Fruit fly (Drosophila melanogaster) whole organism, embryonic: ENCODE results near the gene Gr28a.

Experiments
- Atf3 ChIP-seq: fragments of 200-800 bp; sonication (Bioruptor generic); optimal IDR thresholded peaks from 3 replicates; lab custom pipeline; 2016; ENCODE audit warnings: missing biosample characterization, missing genetic modification characterization
- CG1024 ChIP-seq: fragments of 200-800 bp; sonication (Bioruptor generic); IDR thresholded peaks from 2 replicates; pipeline ENCODE4 v1.3.6; 2022; ENCODE audit warnings: missing biosample characterization, missing genetic modification characterization
- CG10366 ChIP-seq: fragments of 200-800 bp; sonication (Bioruptor generic); IDR thresholded peaks from 2 replicates; pipeline ENCODE4 v1.3.6; 2022; ENCODE audit warnings: missing biosample characterization, missing genetic modification characterization
- CG11247 ChIP-seq: fragments of 200-800 bp; sonication (Bioruptor generic); IDR thresholded peaks from 2 replicates; pipeline ENCODE4 v1.3.6; 2022; ENCODE audit warnings: missing biosample characterization, missing genetic modification characterization
- CG12236 ChIP-seq: fragments of 200-800 bp; sonication (Bioruptor generic); optimal IDR thresholded peaks from 2 replicates; lab custom pipeline; 2016; ENCODE audit warnings: missing biosample characterization, missing genetic modification characterization
- CG13624 ChIP-seq: fragments of 200-800 bp; sonication (Bioruptor generic); optimal IDR thresholded peaks from 2 replicates; lab custom pipeline; 2016; ENCODE audit warnings: missing biosample characterization, missing genetic modification characterization
- CG15269 ChIP-seq: fragments of 200-800 bp; sonication (Bioruptor generic); optimal IDR thresholded peaks from 2 replicates; lab custom pipeline; 2018; ENCODE audit warnings: missing biosample characterization, mild to moderate bottlenecking, missing genetic modification characterization, moderate library complexity
- CG1529 ChIP-seq: fragments of 200-800 bp; sonication (Bioruptor generic); optimal IDR thresholded peaks from 3 replicates; lab custom pipeline; 2018; ENCODE audit warnings: missing biosample characterization, missing genetic modification characterization
- CG1602 ChIP-seq: fragments of 200-800 bp; sonication (Bioruptor generic); optimal IDR thresholded peaks from 3 replicates; lab custom pipeline; 2016; ENCODE audit warnings: missing biosample characterization, missing genetic modification characterization
- CG16779 ChIP-seq: fragments of 200-800 bp; sonication (Bioruptor generic); IDR thresholded peaks from 2 replicates; pipeline ENCODE4 v1.3.6; 2022; ENCODE audit warnings: missing biosample characterization, missing genetic modification characterization
- CG17359 ChIP-seq: fragments of 200-800 bp; sonication (Bioruptor generic); optimal IDR thresholded peaks from 3 replicates; lab custom pipeline; 2018; ENCODE audit warnings: missing biosample characterization, mild to moderate bottlenecking, missing genetic modification characterization, moderate library complexity
- CG2678 ChIP-seq: fragments of 200-800 bp; sonication (Bioruptor generic); optimal IDR thresholded peaks from 3 replicates; lab custom pipeline; 2019; ENCODE audit warnings: missing biosample characterization, mild to moderate bottlenecking, missing genetic modification characterization, moderate library complexity
- CG30020 ChIP-seq: fragments of 200-800 bp; optimal IDR thresholded peaks from 2 replicates; lab custom pipeline; 2019; ENCODE audit warnings: missing biosample characterization, mild to moderate bottlenecking, missing genetic modification characterization, moderate library complexity
- CG3726 ChIP-seq: fragments of 200-800 bp; sonication (Bioruptor generic); IDR thresholded peaks from 3 replicates; pipeline ENCODE4, ENCODE4 v1.3.6; 2022; ENCODE audit warnings: missing biosample characterization, missing genetic modification characterization
- CG6272 ChIP-seq: fragments of 200-800 bp; sonication (Bioruptor generic); IDR thresholded peaks from 2 replicates; pipeline ENCODE4 v1.3.6; 2022; ENCODE audit warnings: missing biosample characterization, missing genetic modification characterization
- CG8944 ChIP-seq: fragments of 200-800 bp; sonication (Bioruptor generic); optimal IDR thresholded peaks from 3 replicates; lab custom pipeline; 2016; ENCODE audit warnings: missing biosample characterization, missing genetic modification characterization
- CG9932 ChIP-seq: fragments of 200-800 bp; sonication (Bioruptor generic); IDR thresholded peaks from 2 replicates; pipeline ENCODE4 v1.3.6; 2022; ENCODE audit warnings: missing biosample characterization, missing genetic modification characterization
- CTCF ChIP-seq: fragments of 200-800 bp; sonication (Bioruptor generic); optimal IDR thresholded peaks from 2 replicates; lab custom pipeline; 2017; ENCODE audit warnings: missing biosample characterization, mild to moderate bottlenecking, missing genetic modification characterization, moderate library complexity
- Eip74EF ChIP-seq, 2 experiments: fragments of 200-800 bp in 1 of 2; fragments of >200 bp in 1 of 2; sonication (Bioruptor generic) in 1 of 2; optimal IDR thresholded peaks; 2 replicates each; lab custom pipeline; 2017 to 2019; ENCODE audit warnings: missing biosample characterization in 2 of 2, missing genetic modification characterization in 2 of 2, mild to moderate bottlenecking in 1 of 2, moderate library complexity in 1 of 2
- Fer2 ChIP-seq: fragments of 200-800 bp; sonication (Bioruptor generic); optimal IDR thresholded peaks from 2 replicates; lab custom pipeline; 2018; ENCODE audit warnings: missing biosample characterization, mild to moderate bottlenecking, missing genetic modification characterization, moderate library complexity
- Gug ChIP-seq: fragments of 200-800 bp; sonication (Bioruptor generic); IDR thresholded peaks from 4 replicates; pipeline ENCODE4 v1.3.6; 2022; ENCODE audit warnings: missing biosample characterization, missing genetic modification characterization
- HLH54F ChIP-seq: fragments of 200-800 bp; sonication (Bioruptor generic); optimal IDR thresholded peaks from 3 replicates; lab custom pipeline; 2016; ENCODE audit warnings: missing biosample characterization, missing genetic modification characterization
- Nf-YA ChIP-seq: fragments of 200-800 bp; sonication (Bioruptor generic); IDR thresholded peaks from 2 replicates; pipeline ENCODE4 v1.3.6; 2022; ENCODE audit warnings: missing biosample characterization, missing genetic modification characterization
- Rfx ChIP-seq: fragments of 200-800 bp; sonication (Bioruptor generic); IDR thresholded peaks from 2 replicates; pipeline ENCODE4 v1.3.6; 2022; ENCODE audit warnings: missing biosample characterization, missing genetic modification characterization
- Ssrp ChIP-seq: fragments of 200-800 bp; sonication (Bioruptor generic); optimal IDR thresholded peaks from 2 replicates; lab custom pipeline; 2018; ENCODE audit warnings: missing biosample characterization, mild to moderate bottlenecking, missing genetic modification characterization, moderate library complexity
- Taf1 ChIP-seq: fragments of 200-800 bp; sonication (Bioruptor generic); IDR thresholded peaks from 2 replicates; pipeline ENCODE4 v1.3.6; 2022; ENCODE audit warnings: missing biosample characterization, missing genetic modification characterization
- Vsx1 ChIP-seq: fragments of 200-800 bp; sonication (Bioruptor generic); optimal IDR thresholded peaks from 2 replicates; lab custom pipeline; 2017; ENCODE audit warnings: missing biosample characterization, mild to moderate bottlenecking, missing genetic modification characterization, missing genetic modification reagents
- amos ChIP-seq: fragments of 200-800 bp; sonication (Bioruptor generic); IDR thresholded peaks from 2 replicates; pipeline ENCODE4 v1.3.6; 2022; ENCODE audit warnings: missing biosample characterization, missing genetic modification characterization; ENCODE audit not compliant: partially characterized antibody
- ara ChIP-seq: fragments of 200-800 bp; sonication (Bioruptor generic); IDR thresholded peaks from 2 replicates; pipeline ENCODE4 v1.3.6; 2022; ENCODE audit warnings: missing biosample characterization, missing genetic modification characterization
- ash1 ChIP-seq: fragments of 200-800 bp; sonication (Bioruptor generic); optimal IDR thresholded peaks from 2 replicates; lab custom pipeline; 2018; ENCODE audit warnings: missing biosample characterization, mild to moderate bottlenecking, missing genetic modification characterization
- ato ChIP-seq: fragments of 200-800 bp; sonication (Bioruptor generic); IDR thresholded peaks from 2 replicates; pipeline ENCODE4 v1.3.6; 2022; ENCODE audit warnings: missing biosample characterization, missing genetic modification characterization; ENCODE audit not compliant: partially characterized antibody
- cato ChIP-seq: fragments of 200-800 bp; sonication (Bioruptor generic); optimal IDR thresholded peaks from 2 replicates; lab custom pipeline; 2016; ENCODE audit warnings: missing biosample characterization, missing genetic modification characterization, borderline replicate concordance
- croc ChIP-seq: fragments of 200-800 bp; sonication (Bioruptor generic); conservative IDR thresholded peaks from 3 replicates; pipeline ENCODE4 v1.3.6; 2022; ENCODE audit warnings: missing biosample characterization, missing genetic modification characterization
- dpn ChIP-seq, 2 experiments: fragments of 200-800 bp; sonication (Bioruptor generic); optimal IDR thresholded peaks; 3 replicates each; lab custom pipeline; 2016; ENCODE audit warnings: missing biosample characterization in 2 of 2, missing genetic modification characterization in 2 of 2
- gcm ChIP-seq: fragments of 200-800 bp; sonication (Bioruptor generic); optimal IDR thresholded peaks from 2 replicates; lab custom pipeline; 2019; ENCODE audit warnings: missing biosample characterization, mild to moderate bottlenecking, missing genetic modification characterization, moderate library complexity
- hb ChIP-seq: fragments of 200-800 bp; sonication (Bioruptor generic); IDR thresholded peaks from 3 replicates; pipeline ENCODE4 v1.3.6; 2022; ENCODE audit warnings: missing biosample characterization, missing genetic modification characterization; ENCODE audit not compliant: partially characterized antibody
- hth ChIP-seq: fragments of >200 bp; optimal IDR thresholded peaks from 2 replicates; lab custom pipeline; 2017; ENCODE audit warnings: inconsistent platforms
- jigr1 ChIP-seq: fragments of 200-800 bp; sonication (Bioruptor generic); IDR thresholded peaks from 3 replicates; pipeline ENCODE4 v1.3.6; 2022; ENCODE audit warnings: missing biosample characterization, missing genetic modification characterization
- lola ChIP-seq, 3 experiments: fragments of >200 bp in 2 of 3; fragments of 200-800 bp in 1 of 3; sonication (Bioruptor generic) in 1 of 3; optimal IDR thresholded peaks; 2 replicates each; lab custom pipeline; 2017 to 2019; ENCODE audit warnings: missing biosample characterization in 3 of 3, missing genetic modification characterization in 3 of 3, mild to moderate bottlenecking in 1 of 3, moderate library complexity in 1 of 3
- maf-S ChIP-seq: fragments of 200-800 bp; sonication (Bioruptor generic); optimal IDR thresholded peaks from 2 replicates; lab custom pipeline; 2016; ENCODE audit warnings: missing biosample characterization, missing genetic modification characterization
- p53 ChIP-seq: fragments of 200-800 bp; sonication (Bioruptor generic); optimal IDR thresholded peaks from 2 replicates; lab custom pipeline; 2016; ENCODE audit warnings: missing biosample characterization, missing genetic modification characterization
- pzg ChIP-seq: fragments of 200-800 bp; sonication (Bioruptor generic); optimal IDR thresholded peaks from 3 replicates; lab custom pipeline; 2018; ENCODE audit warnings: missing biosample characterization, mild to moderate bottlenecking, missing genetic modification characterization, moderate library complexity
- row ChIP-seq: fragments of 200-800 bp; sonication (Bioruptor generic); IDR thresholded peaks from 3 replicates; pipeline ENCODE4 v1.3.6; 2022; ENCODE audit warnings: missing biosample characterization, missing genetic modification characterization
- salm ChIP-seq: fragments of 200-800 bp; sonication (Bioruptor generic); optimal IDR thresholded peaks from 2 replicates; lab custom pipeline; 2018; ENCODE audit warnings: missing biosample characterization, mild to moderate bottlenecking, missing genetic modification characterization
- schlank ChIP-seq: fragments of 200-800 bp; sonication (Bioruptor generic); optimal IDR thresholded peaks from 2 replicates; lab custom pipeline; 2018; ENCODE audit warnings: missing biosample characterization, mild to moderate bottlenecking, missing genetic modification characterization
- sens ChIP-seq: fragments of 200-800 bp; sonication (Bioruptor generic); peaks from one replicate; lab custom pipeline; 2016; ENCODE audit warnings: missing biosample characterization, missing genetic modification characterization
- sisA ChIP-seq: fragments of 200-800 bp; sonication (Bioruptor generic); IDR thresholded peaks from 2 replicates; pipeline ENCODE4 v1.3.6; 2022; ENCODE audit warnings: missing biosample characterization, missing genetic modification characterization
- ssp ChIP-seq: fragments of 200-800 bp; sonication (Bioruptor generic); IDR thresholded peaks from 2 replicates; pipeline ENCODE4 v1.3.6; 2022; ENCODE audit warnings: missing biosample characterization, missing genetic modification characterization
- tgo ChIP-seq: fragments of 200-800 bp; sonication (Bioruptor generic); IDR thresholded peaks from 3 replicates; pipeline ENCODE4 v1.3.6; 2022; ENCODE audit warnings: missing biosample characterization, missing genetic modification characterization
- z ChIP-seq: fragments of 200-800 bp; sonication (Bioruptor generic); IDR thresholded peaks from 3 replicates; pipeline ENCODE4 v1.3.6; 2022; ENCODE audit warnings: missing biosample characterization, missing genetic modification characterization

Gene Gr28a

dm6 chr2L:7426326-7427066 is 27.5 kb downstream of the Gr28a start, which contains the start of gene muc (continued):
- TF ChIP-seq CG15269 (tag; lab: Kevin White, UChicago), result peak; percentile 40
- no peak for TF ChIP-seq Taf1 (GFP tag; lab: Robert Waterston, UW)
- TF ChIP-seq CG30020, result peak; percentile 94
- TF ChIP-seq cato (GFP tag; lab: Kevin White, UChicago), result no peak
- TF ChIP-seq z, result no peak
- TF ChIP-seq lola (GFP tag; optimal IDR thresholded peaks at IDR 0.05; lab: Kevin White, UChicago), result peak in 2 of 3 experiments; percentile 52 to 92
- TF ChIP-seq p53 (GFP tag; lab: Kevin White, UChicago), result no peak
- peak in 1 of 2 experiments; percentile 67 for TF ChIP-seq Eip74EF (GFP tag; optimal IDR thresholded peaks at IDR 0.05; lab: Kevin White, UChicago)
- TF ChIP-seq CG1024, result peak; percentile 53; the same call in 1 of the 2 replicates
- no peak for TF ChIP-seq salm (tag; lab: Kevin White, UChicago)
- TF ChIP-seq CG11247 (GFP tag; lab: Robert Waterston, UW), result no peak
- 0 out of 2 replicates have a peak, but pooled peaks have one; percentile 28 for TF ChIP-seq sisA (GFP tag; lab: Robert Waterston, UW)
- no peak for TF ChIP-seq CG1529 (GFP tag; lab: Kevin White, UChicago)
- TF ChIP-seq sens (GFP tag; lab: Kevin White, UChicago), result peak; percentile 90
- peak; percentile 29; the same call in 1 of the 2 replicates for TF ChIP-seq CG10366 (GFP tag; lab: Robert Waterston, UW)
- TF ChIP-seq Atf3 (GFP tag; lab: Kevin White, UChicago), result no peak
- no peak for TF ChIP-seq jigr1 (GFP tag; lab: Robert Waterston, UW)
- peak; percentile 19 for TF ChIP-seq HLH54F (GFP tag; lab: Kevin White, UChicago)
- TF ChIP-seq dpn (GFP tag; optimal IDR thresholded peaks at IDR 0.05; lab: Kevin White, UChicago), result peak; percentile 28 to 44
- no peak for TF ChIP-seq CG3726 (GFP tag; lab: Robert Waterston, UW)
- no peak for TF ChIP-seq hth
- TF ChIP-seq pzg (GFP tag; lab: Kevin White, UChicago), result peak; percentile 63
- no peak for TF ChIP-seq croc
- no peak for TF ChIP-seq ash1 (GFP tag; lab: Kevin White, UChicago)
- TF ChIP-seq ato (GFP tag; lab: Robert Waterston, UW), result no peak
- 0 out of 4 replicates have a peak, but pooled peaks have one; percentile 17 for TF ChIP-seq Gug (GFP tag; lab: Robert Waterston, UW)
- no peak for TF ChIP-seq Vsx1 (GFP tag; lab: Kevin White, UChicago)
- peak; percentile 98 for TF ChIP-seq ssp (GFP tag; lab: Robert Waterston, UW)
- TF ChIP-seq CG16779 (GFP tag; lab: Robert Waterston, UW), result no peak
- peak; percentile 52 for TF ChIP-seq tgo
- peak; percentile 41 for TF ChIP-seq CG17359 (tag; lab: Kevin White, UChicago)
- peak; percentile 72 for TF ChIP-seq CG9932 (GFP tag; lab: Robert Waterston, UW)
- TF ChIP-seq CG6272, result no peak
- peak; percentile 15 for TF ChIP-seq CG13624
- no peak for TF ChIP-seq CTCF (GFP tag; lab: Kevin White, UChicago)
- TF ChIP-seq hb (GFP tag; lab: Robert Waterston, UW), result peak; percentile 22; the same call in 1 of the 3 replicates
- TF ChIP-seq CG1602, result peak; percentile 31
- TF ChIP-seq CG2678 (tag; lab: Kevin White, UChicago), result peak; percentile 53
- peak; percentile 90 for TF ChIP-seq row (GFP tag; lab: Robert Waterston, UW)
- peak; percentile 64 for TF ChIP-seq Rfx (GFP tag; lab: Robert Waterston, UW)
- no peak for TF ChIP-seq schlank (tag; lab: Kevin White, UChicago)
- TF ChIP-seq Nf-YA (GFP tag; lab: Robert Waterston, UW), result no peak
- no peak for TF ChIP-seq CG12236 (GFP tag; lab: Kevin White, UChicago)
- peak; percentile 19 for TF ChIP-seq CG8944
- peak; percentile 79; the same call in 1 of the 2 replicates for TF ChIP-seq amos (GFP tag; lab: Robert Waterston, UW)
- no peak for TF ChIP-seq gcm (GFP tag; lab: Kevin White, UChicago)
- peak; percentile 10 for TF ChIP-seq maf-S (GFP tag; lab: Kevin White, UChicago)
- peak; percentile 39 for TF ChIP-seq Ssrp (tag; lab: Kevin White, UChicago)
- peak; percentile 2 for TF ChIP-seq Fer2 (tag; lab: Kevin White, UChicago)
- no peak for TF ChIP-seq ara (GFP tag; lab: Robert Waterston, UW)
